Fruit fly (Drosophila melanogaster): Measurements from ENCODE around the gene SP555.

DNA sequence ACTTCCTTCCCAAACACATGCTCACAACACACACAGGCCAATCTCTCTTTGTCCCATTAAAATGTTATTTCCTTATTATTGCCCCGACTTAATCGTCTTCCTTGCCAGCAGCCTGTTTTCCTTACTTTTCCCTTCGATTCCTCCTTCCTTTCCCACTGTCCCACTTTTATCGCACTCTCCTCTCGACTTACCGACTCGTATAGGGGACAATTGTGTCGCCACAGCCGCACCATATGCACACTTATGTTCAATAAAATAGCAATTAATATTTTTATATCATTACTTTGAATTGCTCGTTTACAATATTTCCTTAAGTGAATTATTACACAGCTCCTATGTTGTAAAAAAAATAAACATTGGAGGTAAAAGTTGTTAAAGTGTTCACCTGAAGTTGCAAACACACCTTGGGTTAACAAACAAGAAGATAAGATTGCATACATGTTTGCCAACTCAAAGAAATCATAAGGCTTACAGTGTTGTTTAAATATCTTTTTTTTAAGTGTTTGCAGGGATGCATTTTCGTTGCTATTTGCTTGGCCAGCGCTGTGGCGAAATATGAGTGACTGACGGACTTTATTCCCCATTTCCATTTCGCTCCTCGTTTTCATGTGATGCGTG is 49.5 kb downstream of the SP555 start:
- TF ChIP-seq CG8478 (optimal IDR thresholded peaks at IDR 0.05) (no peak), Dll (optimal IDR thresholded peaks at IDR 0.05) (no peak)

All from whole organism.